Fruit fly (Drosophila melanogaster) whole organism, embryonic: ENCODE measurements around the gene Ubqn.

Experiments
- Aef1 ChIP-seq: fragments of 200-800 bp; sonication (Bioruptor generic); IDR thresholded peaks from 3 replicates; pipeline ENCODE4 v1.3.6; 2022; ENCODE audit warnings: missing biosample characterization, missing genetic modification characterization
- Awh ChIP-seq: fragments of 200-800 bp; sonication (Bioruptor generic); IDR thresholded peaks from 2 replicates; pipeline ENCODE4, ENCODE4 v1.3.6; 2022; ENCODE audit warnings: missing biosample characterization, missing genetic modification characterization
- Bdp1 ChIP-seq: fragments of 200-800 bp; sonication (Bioruptor generic); optimal IDR thresholded peaks from 3 replicates; lab custom pipeline; 2016; ENCODE audit warnings: missing biosample characterization, missing genetic modification characterization
- Bteb2 ChIP-seq: fragments of 200-800 bp; sonication (Bioruptor generic); optimal IDR thresholded peaks from 2 replicates; lab custom pipeline; 2016; ENCODE audit warnings: missing biosample characterization, missing genetic modification characterization
- C15 ChIP-seq: fragments of 200-800 bp; sonication (Bioruptor generic); IDR thresholded peaks from 3 replicates; pipeline ENCODE4 v1.3.6; 2022; ENCODE audit warnings: missing biosample characterization, missing genetic modification characterization
- CG1024 ChIP-seq: fragments of 200-800 bp; sonication (Bioruptor generic); IDR thresholded peaks from 2 replicates; pipeline ENCODE4 v1.3.6; 2022; ENCODE audit warnings: missing biosample characterization, missing genetic modification characterization
- CG10267 ChIP-seq: fragments of 200-800 bp; sonication (Bioruptor generic); optimal IDR thresholded peaks from 2 replicates; lab custom pipeline; 2018; ENCODE audit warnings: missing biosample characterization, mild to moderate bottlenecking, missing genetic modification characterization, moderate library complexity
- CG11085 ChIP-seq: fragments of 200-800 bp; sonication (Bioruptor generic); IDR thresholded peaks from 2 replicates; pipeline ENCODE4 v1.3.6; 2022; ENCODE audit warnings: missing biosample characterization, missing genetic modification characterization
- CG12104 ChIP-seq: fragments of 200-800 bp; sonication (Bioruptor generic); optimal IDR thresholded peaks from 3 replicates; lab custom pipeline; 2016; ENCODE audit warnings: missing biosample characterization, missing genetic modification characterization
- CG12391 ChIP-seq: fragments of 200-800 bp; sonication (Bioruptor generic); optimal IDR thresholded peaks from 3 replicates; lab custom pipeline; 2018; ENCODE audit warnings: missing biosample characterization, mild to moderate bottlenecking, missing genetic modification characterization, moderate library complexity
- CG12769 ChIP-seq: fragments of 200-800 bp; sonication (Bioruptor generic); optimal IDR thresholded peaks from 2 replicates; lab custom pipeline; 2019; ENCODE audit warnings: missing biosample characterization, mild to moderate bottlenecking, missing genetic modification characterization, moderate library complexity
- CG12942 ChIP-seq: fragments of 200-800 bp; sonication (Bioruptor generic); optimal IDR thresholded peaks from 3 replicates; lab custom pipeline; 2016; ENCODE audit warnings: missing biosample characterization, missing genetic modification characterization
- CG14667 ChIP-seq: fragments of 200-800 bp; sonication (Bioruptor generic); IDR thresholded peaks from 2 replicates; pipeline ENCODE4 v1.3.6; 2022; ENCODE audit warnings: missing biosample characterization, missing genetic modification characterization
- CG17385 ChIP-seq: fragments of 200-800 bp; sonication (Bioruptor generic); optimal IDR thresholded peaks from 3 replicates; lab custom pipeline; 2018; ENCODE audit warnings: missing biosample characterization, mild to moderate bottlenecking, missing genetic modification characterization
- CG17612 ChIP-seq: fragments of 200-800 bp; sonication (Bioruptor generic); IDR thresholded peaks from 2 replicates; pipeline ENCODE4 v1.3.6; 2022; ENCODE audit warnings: missing biosample characterization, missing genetic modification characterization
- CG2129 ChIP-seq: fragments of 200-800 bp; sonication (Bioruptor generic); IDR thresholded peaks from 2 replicates; pipeline ENCODE4 v1.3.6; 2022; ENCODE audit warnings: missing biosample characterization, missing genetic modification characterization; ENCODE audit not compliant: partially characterized antibody
- CG2712 ChIP-seq: fragments of 200-800 bp; optimal IDR thresholded peaks from 3 replicates; lab custom pipeline; 2019; ENCODE audit warnings: missing biosample characterization, mild to moderate bottlenecking, missing genetic modification characterization, moderate library complexity
- CG30020 ChIP-seq: fragments of 200-800 bp; optimal IDR thresholded peaks from 2 replicates; lab custom pipeline; 2019; ENCODE audit warnings: missing biosample characterization, mild to moderate bottlenecking, missing genetic modification characterization, moderate library complexity
- CG31388 ChIP-seq: fragments of 200-800 bp; sonication (Bioruptor generic); optimal IDR thresholded peaks from 2 replicates; lab custom pipeline; 2016; ENCODE audit warnings: missing biosample characterization, missing genetic modification characterization
- CG3281 ChIP-seq: fragments of 200-800 bp; sonication (Bioruptor generic); optimal IDR thresholded peaks from 3 replicates; lab custom pipeline; 2017; ENCODE audit warnings: missing biosample characterization, mild to moderate bottlenecking, missing genetic modification characterization
- CG34376 ChIP-seq: fragments of 200-800 bp; sonication (Bioruptor generic); optimal IDR thresholded peaks from 2 replicates; lab custom pipeline; 2018; ENCODE audit warnings: missing biosample characterization, mild to moderate bottlenecking, missing genetic modification characterization
- CG4707 ChIP-seq: fragments of 200-800 bp; sonication (Bioruptor generic); optimal IDR thresholded peaks from 2 replicates; lab custom pipeline; 2018; ENCODE audit warnings: missing biosample characterization, mild to moderate bottlenecking, missing genetic modification characterization, moderate library complexity
- CG6654 ChIP-seq: fragments of 200-800 bp; sonication (Bioruptor generic); optimal IDR thresholded peaks from 2 replicates; lab custom pipeline; 2017; ENCODE audit warnings: missing biosample characterization, mild to moderate bottlenecking, missing genetic modification characterization
- CG7556 ChIP-seq: fragments of 200-800 bp; sonication (Bioruptor generic); optimal IDR thresholded peaks from 2 replicates; lab custom pipeline; 2017; ENCODE audit warnings: missing biosample characterization, mild to moderate bottlenecking, missing genetic modification characterization
- CG8924 ChIP-seq: fragments of 200-800 bp; optimal IDR thresholded peaks from 3 replicates; lab custom pipeline; 2019; ENCODE audit warnings: missing biosample characterization, mild to moderate bottlenecking, missing genetic modification characterization, moderate library complexity
- CG9215 ChIP-seq: fragments of 200-800 bp; sonication (Bioruptor generic); IDR thresholded peaks from 2 replicates; pipeline ENCODE4 v1.3.6; 2022; ENCODE audit warnings: missing biosample characterization, missing genetic modification characterization
- Camta ChIP-seq: fragments of 200-800 bp; sonication (Bioruptor generic); optimal IDR thresholded peaks from 2 replicates; lab custom pipeline; 2016; ENCODE audit warnings: missing biosample characterization, missing genetic modification characterization
- Mad ChIP-seq: fragments of 200-800 bp; sonication (Bioruptor generic); optimal IDR thresholded peaks from 2 replicates; lab custom pipeline; 2016; ENCODE audit warnings: missing biosample characterization, missing genetic modification characterization
- Scr ChIP-seq: fragments of 200-800 bp; sonication (Bioruptor generic); IDR thresholded peaks from 2 replicates; pipeline ENCODE4 v1.3.6; 2022; ENCODE audit warnings: missing biosample characterization, missing genetic modification characterization; ENCODE audit not compliant: partially characterized antibody
- Sin3A ChIP-seq: fragments of >200 bp; optimal IDR thresholded peaks from 2 replicates; lab custom pipeline; 2018
- al ChIP-seq: fragments of 200-800 bp; sonication (Bioruptor generic); IDR thresholded peaks from 2 replicates; pipeline ENCODE4 v1.3.6; 2022; ENCODE audit warnings: missing biosample characterization, missing genetic modification characterization
- cg ChIP-seq: fragments of 200-800 bp; sonication (Bioruptor generic); optimal IDR thresholded peaks from 3 replicates; lab custom pipeline; 2019; ENCODE audit warnings: missing biosample characterization, mild to moderate bottlenecking, missing genetic modification characterization, moderate library complexity
- chm ChIP-seq: fragments of 200-800 bp; sonication (Bioruptor generic); IDR thresholded peaks from 2 replicates; pipeline ENCODE4 v1.3.6; 2022; ENCODE audit warnings: missing biosample characterization, missing genetic modification characterization
- crp ChIP-seq, 2 experiments: fragments of 200-800 bp; sonication (Bioruptor generic); optimal IDR thresholded peaks; 2 replicates in 1 of 2; 3 replicates in 1 of 2; lab custom pipeline; 2017; ENCODE audit warnings: missing biosample characterization in 2 of 2, missing genetic modification characterization in 2 of 2, mild to moderate bottlenecking in 1 of 2, moderate library complexity in 1 of 2
- disco-r ChIP-seq: fragments of 200-800 bp; sonication (Bioruptor generic); optimal IDR thresholded peaks from 2 replicates; lab custom pipeline; 2016; ENCODE audit warnings: missing biosample characterization, missing genetic modification characterization
- dm ChIP-seq: fragments of 200-800 bp; sonication (Bioruptor generic); optimal IDR thresholded peaks from 3 replicates; lab custom pipeline; 2016; ENCODE audit warnings: missing biosample characterization, missing genetic modification characterization
- eve ChIP-seq, 2 experiments: fragments of >200 bp; optimal IDR thresholded peaks; 2 replicates each; lab custom pipeline; 2017; ENCODE audit warnings: missing biosample characterization in 2 of 2, missing genetic modification characterization in 2 of 2
- fd102C ChIP-seq: fragments of 200-800 bp; sonication (Bioruptor generic); optimal IDR thresholded peaks from 2 replicates; lab custom pipeline; 2018; ENCODE audit warnings: missing biosample characterization, mild to moderate bottlenecking, missing genetic modification characterization, moderate library complexity
- fd3F ChIP-seq: fragments of 200-800 bp; sonication (Bioruptor generic); optimal IDR thresholded peaks from 2 replicates; lab custom pipeline; 2018; ENCODE audit warnings: missing biosample characterization, mild to moderate bottlenecking, missing genetic modification characterization, moderate library complexity
- fd96Cb ChIP-seq: fragments of 200-800 bp; sonication (Bioruptor generic); optimal IDR thresholded peaks from 2 replicates; lab custom pipeline; 2018; ENCODE audit warnings: missing biosample characterization, mild to moderate bottlenecking, missing genetic modification characterization, moderate library complexity
- ftz-f1 ChIP-seq: fragments of 200-800 bp; sonication (Bioruptor generic); optimal IDR thresholded peaks from 2 replicates; lab custom pipeline; 2016; ENCODE audit warnings: missing biosample characterization, missing genetic modification characterization
- hb ChIP-seq: fragments of 200-800 bp; sonication (Bioruptor generic); IDR thresholded peaks from 3 replicates; pipeline ENCODE4 v1.3.6; 2022; ENCODE audit warnings: missing biosample characterization, missing genetic modification characterization; ENCODE audit not compliant: partially characterized antibody
- lola ChIP-seq, 3 experiments: fragments of >200 bp in 2 of 3; fragments of 200-800 bp in 1 of 3; sonication (Bioruptor generic) in 1 of 3; optimal IDR thresholded peaks; 2 replicates each; lab custom pipeline; 2017 to 2019; ENCODE audit warnings: missing biosample characterization in 3 of 3, missing genetic modification characterization in 3 of 3, mild to moderate bottlenecking in 1 of 3, moderate library complexity in 1 of 3
- pan ChIP-seq, 4 experiments: fragments of >200 bp in 3 of 4; fragments of 200-800 bp in 1 of 4; sonication (Bioruptor generic) in 1 of 4; optimal IDR thresholded peaks in 3 of 4; IDR thresholded peaks in 1 of 4; 2 replicates each; pipeline versions ENCODE4 v1.3.6 to Lab custom; 2017 to 2022; ENCODE audit warnings: missing biosample characterization in 2 of 4, missing genetic modification characterization in 2 of 4, mixed read lengths in 1 of 4
- sna ChIP-seq: fragments of 200-800 bp; sonication (Bioruptor generic); IDR thresholded peaks from 2 replicates; pipeline ENCODE4 v1.3.6; 2022; ENCODE audit warnings: missing biosample characterization, missing genetic modification characterization; ENCODE audit not compliant: partially characterized antibody
- tll ChIP-seq, 2 experiments: fragments of 200-800 bp in 1 of 2; fragments of >200 bp in 1 of 2; sonication (Bioruptor generic) in 1 of 2; optimal IDR thresholded peaks; 2 replicates each; lab custom pipeline; 2017 to 2019; ENCODE audit warnings: missing biosample characterization in 2 of 2, missing genetic modification characterization in 2 of 2, mild to moderate bottlenecking in 1 of 2, moderate library complexity in 1 of 2
- usp ChIP-seq: fragments of >200 bp; optimal IDR thresholded peaks from 2 replicates; lab custom pipeline; 2017; ENCODE audit warnings: missing biosample characterization, missing genetic modification characterization
- vvl ChIP-seq: fragments of 200-800 bp; sonication (Bioruptor generic); IDR thresholded peaks from 2 replicates; pipeline ENCODE4 v1.3.6; 2022; ENCODE audit warnings: missing biosample characterization, missing genetic modification characterization

Gene Ubqn

dm6 chrX:19651757-19652419 lies 31.7 kb upstream of the Ubqn start, which contains the start of the genes Ranbp21 and Elys (continued):
- TF ChIP-seq CG2129 (GFP tag; lab: Robert Waterston, UW), result no peak
- TF ChIP-seq ftz-f1 (GFP tag; lab: Kevin White, UChicago), result peak; percentile 5
- no peak for TF ChIP-seq CG4707 (GFP tag; lab: Kevin White, UChicago)
- TF ChIP-seq CG1024 (GFP tag; lab: Robert Waterston, UW), result peak; percentile 31; the same call in 1 of the 2 replicates
- TF ChIP-seq vvl (GFP tag; lab: Robert Waterston, UW), result peak; percentile 54
- no peak for TF ChIP-seq CG3281 (GFP tag; lab: Kevin White, UChicago)
- TF ChIP-seq CG7556 (GFP tag; lab: Kevin White, UChicago), result peak; percentile 34
- no peak for TF ChIP-seq usp (GFP tag; lab: Kevin White, UChicago)
- TF ChIP-seq CG8924 (tag; lab: Kevin White, UChicago), result peak; percentile 21
- TF ChIP-seq Sin3A (lab: Kevin White, UChicago), result peak; percentile 95
- TF ChIP-seq CG2712, result no peak
- TF ChIP-seq eve (GFP tag; optimal IDR thresholded peaks at IDR 0.05; lab: Kevin White, UChicago), result no peak
- TF ChIP-seq pan (optimal IDR thresholded peaks at IDR 0.05; lab: Kevin White, UChicago), result no peak
- TF ChIP-seq pan (GFP tag; optimal IDR thresholded peaks at IDR 0.05 in 1 of 2, IDR thresholded peaks at IDR 0.05 in 1 of 2), result peak in 1 of 2 experiments; percentile 68
- TF ChIP-seq Camta (GFP tag; lab: Kevin White, UChicago), result peak; percentile 23
- TF ChIP-seq chm (GFP tag; lab: Robert Waterston, UW), result no peak
- peak; percentile 37; the same call in 1 of the 2 replicates for TF ChIP-seq CG14667 (GFP tag; lab: Robert Waterston, UW)
- peak; percentile 50 for TF ChIP-seq Scr
- TF ChIP-seq Mad (GFP tag; lab: Kevin White, UChicago), result peak; percentile 62
- peak; percentile 45 for TF ChIP-seq CG12942 (GFP tag; lab: Kevin White, UChicago)
- TF ChIP-seq crp (GFP tag; optimal IDR thresholded peaks at IDR 0.05; lab: Kevin White, UChicago), result peak in 1 of 2 experiments; percentile 38
- TF ChIP-seq Bteb2 (GFP tag; lab: Kevin White, UChicago), result peak; percentile 30
- peak; percentile 14 for TF ChIP-seq fd96Cb (tag; lab: Kevin White, UChicago)
- no peak for TF ChIP-seq CG34376 (GFP tag; lab: Kevin White, UChicago)
- TF ChIP-seq CG10267 (tag; lab: Kevin White, UChicago), result peak; percentile 93
- peak; percentile 69 for TF ChIP-seq cg (GFP tag; lab: Kevin White, UChicago)
- no peak for TF ChIP-seq fd102C (GFP tag; lab: Kevin White, UChicago)
- peak; percentile 11 for TF ChIP-seq CG12104
- no peak for TF ChIP-seq CG17612 (GFP tag; lab: Robert Waterston, UW)
- TF ChIP-seq CG9215, result peak; percentile 62
- TF ChIP-seq CG31388 (GFP tag; lab: Kevin White, UChicago), result no peak
- 0 out of 2 replicates have a peak, but pooled peaks have one; percentile 29 for TF ChIP-seq Awh (GFP tag; lab: Robert Waterston, UW)
- TF ChIP-seq hb (GFP tag; lab: Robert Waterston, UW), result 0 out of 3 replicates have a peak, but pooled peaks have one; percentile 56
- peak; percentile 86 for TF ChIP-seq dm (GFP tag; lab: Kevin White, UChicago)
- TF ChIP-seq CG12769, result no peak
- TF ChIP-seq CG30020 (tag; lab: Kevin White, UChicago), result peak; percentile 27
- peak in 1 of 3 experiments; percentile 51 for TF ChIP-seq lola (GFP tag; optimal IDR thresholded peaks at IDR 0.05; lab: Kevin White, UChicago)
- TF ChIP-seq al (GFP tag; lab: Robert Waterston, UW), result peak; percentile 49; the same call in 1 of the 2 replicates
- TF ChIP-seq Bdp1 (GFP tag; lab: Kevin White, UChicago), result peak; percentile 41
- TF ChIP-seq CG11085 (GFP tag; lab: Robert Waterston, UW), result 0 out of 2 replicates have a peak, but pooled peaks have one; percentile 9
- TF ChIP-seq C15, result no peak
- 0 out of 2 replicates have a peak, but pooled peaks have one; percentile 28 for TF ChIP-seq sna (GFP tag; lab: Robert Waterston, UW)
- no peak for TF ChIP-seq tll (GFP tag; optimal IDR thresholded peaks at IDR 0.05; lab: Kevin White, UChicago)
- peak; percentile 7 for TF ChIP-seq CG6654 (GFP tag; lab: Kevin White, UChicago)
- TF ChIP-seq disco-r (GFP tag; lab: Kevin White, UChicago), result peak; percentile 12
- peak; percentile 50 for TF ChIP-seq CG12391 (tag; lab: Kevin White, UChicago)
- TF ChIP-seq CG17385 (GFP tag; lab: Kevin White, UChicago), result no peak
- peak; percentile 55 for TF ChIP-seq Aef1 (GFP tag; lab: Robert Waterston, UW)
- peak; percentile 3 for TF ChIP-seq fd3F (GFP tag; lab: Kevin White, UChicago)
